Worm (Caenorhabditis elegans): Measurements from ENCODE around the gene ZC155.4.

ZC155.4 gene

DNA sequence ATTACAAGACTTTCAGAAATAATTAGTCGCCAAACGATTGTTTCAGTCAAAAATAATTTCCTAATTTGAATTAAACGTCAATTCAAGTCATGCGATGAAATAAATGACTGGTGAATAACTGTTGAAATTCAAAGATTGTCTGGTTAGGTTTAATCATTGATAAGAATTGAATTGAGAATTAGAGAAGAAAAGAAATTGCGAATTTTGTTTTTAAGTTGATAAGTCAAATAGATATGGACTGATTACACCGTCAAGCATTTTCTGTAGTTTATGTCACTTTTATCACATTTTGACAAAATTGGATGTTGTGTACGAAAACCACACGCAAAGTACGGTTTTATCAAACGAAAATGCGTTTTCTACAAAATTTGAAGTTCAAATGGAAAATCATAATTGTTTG lies 14.0 kb downstream of the ZC155.4 start:
- no peak for TF ChIP-seq flt-1 (GFP tag; IDR thresholded peaks at IDR 0.05)
- no peak for TF ChIP-seq F13C5.2 (tag; optimal IDR thresholded peaks at IDR 0.05)
- TF ChIP-seq ceh-13 (GFP tag; optimal IDR thresholded peaks at IDR 0.05), result no peak
- no peak for TF ChIP-seq aly-1 (tag; optimal IDR thresholded peaks at IDR 0.05)
- TF ChIP-seq ama-1 (optimal IDR thresholded peaks at IDR 0.05), result no peak
- no peak for TF ChIP-seq sea-1 (GFP tag; conservative IDR thresholded peaks at IDR 0.05)
- TF ChIP-seq tra-4 (tag; optimal IDR thresholded peaks at IDR 0.05), result no peak
- no peak for TF ChIP-seq tbx-37 (GFP tag; conservative IDR thresholded peaks at IDR 0.05)
- no peak for TF ChIP-seq scrt-1 (GFP tag; IDR thresholded peaks at IDR 0.05)
- no peak for TF ChIP-seq ceh-36 (tag; optimal IDR thresholded peaks at IDR 0.05)

DNA sequence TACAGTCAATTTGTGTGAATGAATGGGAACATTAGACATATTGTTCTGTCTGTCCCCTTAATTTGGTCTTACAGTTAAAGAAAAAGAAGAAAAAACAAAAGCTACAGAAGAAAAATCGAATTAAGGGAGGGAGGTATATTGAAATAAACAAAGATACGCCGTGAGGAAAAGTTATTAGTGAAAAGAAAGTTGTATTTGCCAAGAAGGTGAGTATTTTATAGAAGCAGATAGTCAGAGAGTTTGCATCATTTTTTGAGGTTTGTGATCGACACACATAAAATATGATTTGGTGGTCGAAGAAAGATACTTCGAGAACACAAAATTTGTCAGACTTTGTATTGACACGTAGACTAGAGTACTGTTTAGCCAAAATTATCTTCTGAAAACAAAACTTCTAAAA lies 14.9 kb downstream of the ZC155.4 start:
- TF ChIP-seq sea-1 (GFP tag; conservative IDR thresholded peaks at IDR 0.05) (no peak), flt-1 (GFP tag; IDR thresholded peaks at IDR 0.05) (no peak), hnd-1 (tag; optimal IDR thresholded peaks at IDR 0.05) (no peak), hmg-4 (GFP tag; optimal IDR thresholded peaks at IDR 0.05) (no peak), hmbx-1 (tag; optimal IDR thresholded peaks at IDR 0.05) (no peak), ceh-36 (tag; optimal IDR thresholded peaks at IDR 0.05) (no peak), B0310.2 (tag; optimal IDR thresholded peaks at IDR 0.05) (no peak), ceh-13 (GFP tag; optimal IDR thresholded peaks at IDR 0.05) (no peak), scrt-1 (GFP tag; IDR thresholded peaks at IDR 0.05) (no peak), tra-4 (tag; optimal IDR thresholded peaks at IDR 0.05) (no peak), F13C5.2 (tag; optimal IDR thresholded peaks at IDR 0.05) (no peak), ama-1 (optimal IDR thresholded peaks at IDR 0.05) (no peak), aly-1 (tag; optimal IDR thresholded peaks at IDR 0.05) (no peak), tbx-37 (GFP tag; conservative IDR thresholded peaks at IDR 0.05) (no peak), ets-7 (tag; optimal IDR thresholded peaks at IDR 0.05) (no peak)

DNA sequence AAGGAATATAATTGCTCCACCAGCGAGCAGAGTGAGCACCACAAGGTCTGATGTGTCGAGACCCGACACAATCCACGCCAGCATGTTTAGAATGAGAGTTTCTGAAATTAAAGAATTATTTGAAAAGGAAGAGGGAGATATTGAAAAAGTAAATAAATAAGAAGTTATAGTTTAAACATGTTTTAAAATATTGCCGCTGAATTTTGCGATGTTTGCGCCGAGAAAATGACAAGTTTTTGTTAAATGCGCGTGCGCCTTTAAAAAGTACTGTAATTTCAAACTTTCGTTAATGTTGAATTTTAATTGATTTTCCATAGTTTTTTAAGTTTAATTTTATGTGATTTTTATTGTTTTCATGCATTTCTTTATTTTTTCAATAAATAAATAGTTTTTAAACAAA lies 15.7 kb downstream of the ZC155.4 start, which contains the start of gene emb-8:
emb-8 (minus strand) TSS at position 101 of the 400 bp plus-strand sequence.
- TF ChIP-seq sea-1 (GFP tag; conservative IDR thresholded peaks at IDR 0.05) (no peak), tbx-37 (GFP tag; conservative IDR thresholded peaks at IDR 0.05) (no peak), tbx-11 (GFP tag; IDR thresholded peaks at IDR 0.05) (no peak)

DNA sequence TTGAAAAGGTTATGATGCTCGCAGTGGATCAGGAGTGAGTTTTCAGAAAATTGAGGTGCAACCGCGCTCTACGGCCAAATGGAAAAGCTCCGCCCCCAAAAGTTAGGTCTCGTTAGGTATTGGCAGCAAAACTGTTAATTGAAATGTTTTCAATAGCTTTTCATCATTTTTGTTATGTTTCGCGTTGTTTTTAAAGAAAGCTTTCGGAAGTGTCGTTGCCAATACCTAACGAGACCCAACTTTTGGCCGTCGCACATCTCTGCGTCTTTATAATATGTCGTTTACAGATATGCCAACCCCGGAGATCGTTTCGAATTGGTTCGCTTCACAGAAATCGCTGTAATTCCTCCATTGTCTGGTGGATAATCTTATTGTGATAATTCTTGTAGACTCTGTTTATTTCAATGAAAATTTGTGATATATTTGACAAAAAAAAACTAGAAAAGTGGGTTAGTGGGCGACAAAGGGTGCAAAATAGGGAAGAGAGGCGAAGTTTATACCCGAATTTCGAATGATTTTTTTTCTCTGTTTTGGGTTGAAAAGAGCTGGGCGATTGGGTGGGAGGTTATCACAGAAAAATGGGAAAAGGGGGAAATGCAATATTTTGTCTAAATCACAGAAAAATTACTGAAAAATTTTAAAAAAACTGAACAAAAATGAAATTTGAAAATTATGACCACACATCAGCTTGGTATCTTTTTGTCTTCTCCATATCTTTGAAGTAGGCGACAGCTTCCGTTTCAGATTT lies 18.8 kb downstream of the ZC155.4 start:
- TF ChIP-seq scrt-1 (GFP tag; IDR thresholded peaks at IDR 0.05) (no peak), tbx-11 (GFP tag; IDR thresholded peaks at IDR 0.05) (no peak), tbx-37 (GFP tag; conservative IDR thresholded peaks at IDR 0.05) (no peak), F13C5.2 (tag; optimal IDR thresholded peaks at IDR 0.05) (no peak), sea-1 (GFP tag; conservative IDR thresholded peaks at IDR 0.05) (no peak), ama-1 (optimal IDR thresholded peaks at IDR 0.05) (no peak), hmbx-1 (tag; optimal IDR thresholded peaks at IDR 0.05) (no peak), tra-4 (tag; optimal IDR thresholded peaks at IDR 0.05) (no peak), aly-1 (tag; optimal IDR thresholded peaks at IDR 0.05) (no peak), B0310.2 (tag; optimal IDR thresholded peaks at IDR 0.05) (no peak), hmg-4 (GFP tag; optimal IDR thresholded peaks at IDR 0.05) (no peak), pes-1 (GFP tag; IDR thresholded peaks at IDR 0.05) (no peak), flt-1 (GFP tag; IDR thresholded peaks at IDR 0.05) (no peak), ceh-36 (tag; optimal IDR thresholded peaks at IDR 0.05) (no peak), hnd-1 (tag; optimal IDR thresholded peaks at IDR 0.05) (no peak), ceh-13 (GFP tag; optimal IDR thresholded peaks at IDR 0.05) (no peak), ets-7 (tag; optimal IDR thresholded peaks at IDR 0.05) (no peak)

DNA sequence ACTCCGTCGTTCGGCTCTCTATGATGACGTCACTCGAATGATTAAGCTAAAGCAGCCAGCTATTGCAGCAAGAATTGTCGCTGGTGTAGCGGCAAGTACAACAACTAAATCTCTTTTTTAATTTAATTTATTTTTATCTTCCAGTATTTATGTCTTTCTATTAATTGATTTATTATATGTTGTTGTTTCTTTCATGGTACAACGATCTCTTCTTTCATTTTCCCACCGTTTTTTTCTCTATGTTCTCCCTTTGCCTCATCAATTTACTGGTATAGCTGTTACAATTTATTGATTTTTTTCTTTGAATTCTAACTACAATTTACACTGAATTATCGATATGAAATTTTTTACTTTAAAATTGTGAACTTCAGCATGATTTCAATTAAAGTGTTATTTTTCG lies 19.6 kb downstream of the ZC155.4 start, which contains the start of gene moc-6:
moc-6 (plus strand) TSS at position 301 of the 400 bp plus-strand sequence.
- TF ChIP-seq ets-7 (tag; optimal IDR thresholded peaks at IDR 0.05), result no peak
- no peak for TF ChIP-seq sea-1 (GFP tag; conservative IDR thresholded peaks at IDR 0.05)
- no peak for TF ChIP-seq hnd-1 (tag; optimal IDR thresholded peaks at IDR 0.05)
- TF ChIP-seq F13C5.2 (tag; optimal IDR thresholded peaks at IDR 0.05), result no peak
- TF ChIP-seq ama-1 (optimal IDR thresholded peaks at IDR 0.05), result no peak
- TF ChIP-seq B0310.2 (tag; optimal IDR thresholded peaks at IDR 0.05), result no peak
- no peak for TF ChIP-seq tbx-37 (GFP tag; conservative IDR thresholded peaks at IDR 0.05)
- no peak for TF ChIP-seq hmg-4 (GFP tag; optimal IDR thresholded peaks at IDR 0.05)
- no peak for TF ChIP-seq tbx-11 (GFP tag; IDR thresholded peaks at IDR 0.05)
- TF ChIP-seq hmbx-1 (tag; optimal IDR thresholded peaks at IDR 0.05), result no peak
- no peak for TF ChIP-seq tra-4 (tag; optimal IDR thresholded peaks at IDR 0.05)
- TF ChIP-seq ceh-13 (GFP tag; optimal IDR thresholded peaks at IDR 0.05), result no peak
- TF ChIP-seq ceh-36 (tag; optimal IDR thresholded peaks at IDR 0.05), result no peak
- TF ChIP-seq flt-1 (GFP tag; IDR thresholded peaks at IDR 0.05), result no peak
- TF ChIP-seq pes-1 (GFP tag; IDR thresholded peaks at IDR 0.05), result no peak
- no peak for TF ChIP-seq scrt-1 (GFP tag; IDR thresholded peaks at IDR 0.05)

DNA sequence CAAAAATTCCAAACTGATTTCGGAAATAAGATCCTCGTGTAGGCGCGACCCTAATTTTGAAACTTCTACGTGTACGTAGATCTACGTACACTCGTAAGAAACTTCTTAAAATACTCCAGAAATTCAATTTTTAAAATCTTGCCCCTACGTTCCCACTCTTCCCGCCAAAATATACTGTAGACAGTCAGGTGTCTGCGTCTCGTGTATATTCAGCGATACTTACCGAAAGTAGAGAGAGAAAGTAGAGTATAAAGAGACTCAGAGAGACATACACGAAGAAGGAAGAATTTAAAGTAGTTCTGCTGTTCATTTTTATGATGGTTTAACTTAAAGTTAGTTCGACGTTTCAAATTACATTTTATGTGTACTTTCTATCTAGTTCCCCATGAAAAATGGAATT lies 22.0 kb downstream of the ZC155.4 start:
- TF ChIP-seq flt-1 (GFP tag; IDR thresholded peaks at IDR 0.05) (no peak), ceh-13 (GFP tag; optimal IDR thresholded peaks at IDR 0.05) (no peak), aly-1 (tag; optimal IDR thresholded peaks at IDR 0.05) (no peak), ets-7 (tag; optimal IDR thresholded peaks at IDR 0.05) (no peak), scrt-1 (GFP tag; IDR thresholded peaks at IDR 0.05) (no peak), tra-4 (tag; optimal IDR thresholded peaks at IDR 0.05) (no peak), pes-1 (GFP tag; IDR thresholded peaks at IDR 0.05) (no peak), hmg-4 (GFP tag; optimal IDR thresholded peaks at IDR 0.05) (no peak), hnd-1 (tag; optimal IDR thresholded peaks at IDR 0.05) (no peak), hmbx-1 (tag; optimal IDR thresholded peaks at IDR 0.05) (no peak), sea-1 (GFP tag; conservative IDR thresholded peaks at IDR 0.05) (no peak), B0310.2 (tag; optimal IDR thresholded peaks at IDR 0.05) (no peak), F13C5.2 (tag; optimal IDR thresholded peaks at IDR 0.05) (no peak), ceh-36 (tag; optimal IDR thresholded peaks at IDR 0.05) (no peak)

DNA sequence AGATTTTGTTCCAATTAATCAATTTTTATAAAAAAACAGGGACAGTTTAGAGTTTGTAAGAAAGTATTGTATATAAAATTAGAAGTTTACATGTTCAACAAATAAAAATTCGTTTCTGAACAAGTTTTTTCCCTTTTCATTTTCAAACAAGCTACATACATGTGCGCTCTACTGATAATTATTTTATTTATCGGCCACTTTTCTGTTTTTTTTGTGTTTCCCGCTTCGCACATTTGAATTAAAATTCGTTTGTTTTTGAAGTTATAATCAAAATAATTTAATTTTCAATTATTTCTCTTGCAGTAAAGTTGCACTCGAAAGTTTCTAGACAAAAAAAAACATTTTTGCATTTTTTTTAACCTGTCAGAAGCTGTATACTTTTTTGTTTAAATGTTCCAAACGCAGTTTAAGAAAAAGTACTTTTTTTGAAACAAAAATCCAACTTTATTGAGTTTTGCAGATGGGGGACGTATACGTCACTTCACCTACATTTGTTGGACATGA lies 24.6 kb downstream of the ZC155.4 start, which contains the start of gene hira-1:
hira-1 (plus strand) TSS at position 454 of the 504 bp plus-strand sequence.
- TF ChIP-seq scrt-1 (GFP tag; IDR thresholded peaks at IDR 0.05) (no peak), ama-1 (optimal IDR thresholded peaks at IDR 0.05) (no peak), hmg-4 (GFP tag; optimal IDR thresholded peaks at IDR 0.05) (no peak), ets-7 (tag; optimal IDR thresholded peaks at IDR 0.05) (no peak), pes-1 (GFP tag; IDR thresholded peaks at IDR 0.05) (no peak), sea-1 (GFP tag; conservative IDR thresholded peaks at IDR 0.05) (no peak), tra-4 (tag; optimal IDR thresholded peaks at IDR 0.05) (no peak), tbx-11 (GFP tag; IDR thresholded peaks at IDR 0.05) (no peak), B0310.2 (tag; optimal IDR thresholded peaks at IDR 0.05) (no peak), flt-1 (GFP tag; IDR thresholded peaks at IDR 0.05) (no peak), F13C5.2 (tag; optimal IDR thresholded peaks at IDR 0.05) (no peak), ceh-36 (tag; optimal IDR thresholded peaks at IDR 0.05) (no peak), aly-1 (tag; optimal IDR thresholded peaks at IDR 0.05) (no peak), ceh-13 (GFP tag; optimal IDR thresholded peaks at IDR 0.05) (no peak), tbx-37 (GFP tag; conservative IDR thresholded peaks at IDR 0.05) (no peak)
